Fruit fly (Drosophila melanogaster): ENCODE measurements around the gene Saf6.

Gene Saf6

DNA sequence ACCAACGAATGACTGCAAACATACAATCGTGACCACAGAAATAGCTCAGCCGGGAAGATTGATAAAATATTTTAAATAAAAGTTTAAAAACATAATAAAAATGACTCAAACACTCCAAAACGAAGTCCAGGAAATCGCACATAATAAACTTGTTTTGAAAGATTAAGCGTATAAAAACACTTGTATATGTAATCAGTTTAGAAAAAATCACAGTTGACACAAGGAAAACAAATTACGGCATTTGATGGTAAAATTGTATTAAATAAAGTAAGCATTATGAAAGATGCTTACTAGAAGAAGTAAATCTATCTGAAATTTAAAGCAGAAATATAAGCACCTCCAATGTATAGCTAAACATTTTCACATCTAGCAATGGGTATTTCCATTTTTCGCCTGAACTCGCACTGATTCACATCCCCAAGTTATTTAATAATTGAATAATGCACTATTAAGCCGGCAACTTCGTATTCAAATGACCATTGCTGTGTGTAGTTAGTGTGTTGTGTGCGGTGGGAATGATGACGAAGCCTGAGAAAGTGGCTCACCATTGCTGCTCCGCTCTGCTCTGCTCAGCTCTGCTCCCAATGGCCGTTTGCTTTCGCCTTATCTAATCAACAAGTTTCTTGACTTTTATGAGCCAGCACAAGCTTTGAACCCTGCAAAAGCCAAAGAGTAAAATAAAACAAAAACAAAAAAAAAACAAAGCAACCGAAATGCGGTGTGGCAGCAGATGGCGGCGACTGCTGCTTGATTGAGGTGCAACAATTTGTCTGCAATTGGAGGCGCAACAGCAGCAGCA is 31.6 kb upstream of the Saf6 start (continued):
- TF ChIP-seq Bteb2 (GFP tag; optimal IDR thresholded peaks at IDR 0.05) (no peak), CG2120 (GFP tag; optimal IDR thresholded peaks at IDR 0.05) (peak; percentile 12), CG7556 (GFP tag; optimal IDR thresholded peaks at IDR 0.05) (peak; percentile 37), yki (optimal IDR thresholded peaks at IDR 0.05) (no peak), Gug (GFP tag; IDR thresholded peaks at IDR 0.05) (no peak), MBD-R2 (GFP tag; IDR thresholded peaks at IDR 0.05) (no peak), CG2712 (tag; optimal IDR thresholded peaks at IDR 0.05) (peak; percentile 26), CG13424 (tag; optimal IDR thresholded peaks at IDR 0.05) (peak; percentile 4), CG2678 (tag; optimal IDR thresholded peaks at IDR 0.05) (peak; percentile 36), CG8388 (GFP tag; optimal IDR thresholded peaks at IDR 0.05) (peak; percentile 22), Oli (tag; optimal IDR thresholded peaks at IDR 0.05) (peak; percentile 53), CG10979 (tag; optimal IDR thresholded peaks at IDR 0.05) (peak; percentile 4), CG16813 (GFP tag; IDR thresholded peaks at IDR 0.05; ENCODE audit: partially characterized antibody) (no peak), CG30403 (GFP tag; optimal IDR thresholded peaks at IDR 0.05) (peak; percentile 35), Nf-YA (GFP tag; IDR thresholded peaks at IDR 0.05) (0 out of 2 replicates have a peak, but pooled peaks have one; percentile 12), Nf-YB (GFP tag; optimal IDR thresholded peaks at IDR 0.05) (peak; percentile 4), crol (GFP tag; IDR thresholded peaks at IDR 0.05) (no peak), CG11504 (tag; optimal IDR thresholded peaks at IDR 0.05) (peak; percentile 55), grau (tag; optimal IDR thresholded peaks at IDR 0.05) (peak; percentile 10), Ptx1 (GFP tag; IDR thresholded peaks at IDR 0.05) (0 out of 2 replicates have a peak, but pooled peaks have one; percentile 26), Pdp1 (GFP tag; optimal IDR thresholded peaks at IDR 0.05) (peak in 1 of 2 experiments; percentile 15), CG10366 (GFP tag; IDR thresholded peaks at IDR 0.05) (no peak), Drgx (GFP tag; IDR thresholded peaks at IDR 0.05) (0 out of 2 replicates have a peak, but pooled peaks have one; percentile 24), sens (GFP tag) (peak; percentile 85), CG5245 (GFP tag; optimal IDR thresholded peaks at IDR 0.05) (no peak), CG8924 (tag; optimal IDR thresholded peaks at IDR 0.05) (peak; percentile 19), chinmo (GFP tag; IDR thresholded peaks at IDR 0.05; ENCODE audit: partially characterized antibody) (0 out of 4 replicates have a peak, but pooled peaks have one; percentile 10), croc (GFP tag; conservative IDR thresholded peaks at IDR 0.05) (no peak), wdn (GFP tag; IDR thresholded peaks at IDR 0.05) (no peak), Ets97D (GFP tag; optimal IDR thresholded peaks at IDR 0.05) (no peak), lilli (GFP tag; optimal IDR thresholded peaks at IDR 0.05) (peak; percentile 2), Eip74EF (GFP tag; optimal IDR thresholded peaks at IDR 0.05) (peak in 1 of 2 experiments; percentile 25), CG4424 (GFP tag; optimal IDR thresholded peaks at IDR 0.05) (peak; percentile 23), ind (GFP tag; optimal IDR thresholded peaks at IDR 0.05) (peak; percentile 8), CG17385 (GFP tag; optimal IDR thresholded peaks at IDR 0.05) (no peak), Ssrp (tag; optimal IDR thresholded peaks at IDR 0.05) (peak; percentile 20), CoRest (tag; optimal IDR thresholded peaks at IDR 0.05) (peak; percentile 13), bbx (GFP tag; IDR thresholded peaks at IDR 0.05; ENCODE audit: partially characterized antibody) (no peak), CG6791 (GFP tag; IDR thresholded peaks at IDR 0.05; ENCODE audit: partially characterized antibody) (no peak), lbe (GFP tag; optimal IDR thresholded peaks at IDR 0.05) (peak; percentile 15), amos (GFP tag; IDR thresholded peaks at IDR 0.05; ENCODE audit: partially characterized antibody) (no peak), CG11696 (GFP tag; IDR thresholded peaks at IDR 0.05) (peak; percentile 62; the same call in 1 of the 2 replicates), phol (tag; optimal IDR thresholded peaks at IDR 0.05) (peak; percentile 22), CG32772 (GFP tag; IDR thresholded peaks at IDR 0.05) (no peak), CG6654 (GFP tag; optimal IDR thresholded peaks at IDR 0.05) (peak; percentile 1), Dip3 (GFP tag; optimal IDR thresholded peaks at IDR 0.05) (no peak), CG18262 (tag; optimal IDR thresholded peaks at IDR 0.05) (peak; percentile 55), kay (GFP tag; optimal IDR thresholded peaks at IDR 0.05) (peak; percentile 5)
